Fruit fly (Drosophila melanogaster) whole organism, larva: ENCODE measurements around the gene CG14650.

ENCODE experiments used
- noc ChIP-seq: fragments of 200-800 bp; sonication (Bioruptor generic); optimal IDR thresholded peaks from 3 replicates; lab custom pipeline; 2019; ENCODE audit warnings: missing biosample characterization, mild to moderate bottlenecking, missing genetic modification characterization, moderate library complexity

The CG14650 gene

dm6 chr3R:4468926-4469325 lies 31.7 kb downstream of the CG14650 start:
- TF ChIP-seq noc (tag; lab: Kevin White, UChicago), result no peak

dm6 chr3R:4470695-4471046 lies 33.5 kb downstream of the CG14650 start:
- no peak for TF ChIP-seq noc (tag; lab: Kevin White, UChicago)

- TF ChIP-seq noc (tag; lab: Kevin White, UChicago), result peak; percentile 57
Measured at dm6 chr3R:4471047-4471751, 34.0 kb downstream of the CG14650 start.

- no peak for TF ChIP-seq noc (tag; lab: Kevin White, UChicago)
Measured at dm6 chr3R:4471846-4472693, 34.9 kb downstream of the CG14650 start.

- no peak for TF ChIP-seq noc (tag; lab: Kevin White, UChicago)
Measured at dm6 chr3R:4472694-4472975, 35.4 kb downstream of the CG14650 start.

dm6 chr3R:4475378-4475777 lies 38.2 kb downstream of the CG14650 start:
- no peak for TF ChIP-seq noc (tag; lab: Kevin White, UChicago)

- no peak for TF ChIP-seq noc (tag; lab: Kevin White, UChicago)
Measured at dm6 chr3R:4476004-4476403, 38.8 kb downstream of the CG14650 start.

dm6 chr3R:4478220-4479037 lies 41.2 kb downstream of the CG14650 start:
- peak; percentile 59 for TF ChIP-seq noc (tag; lab: Kevin White, UChicago)

dm6 chr3R:4479038-4479988 lies 42.1 kb downstream of the CG14650 start, which contains the start of gene CG31523:
TSS of gene CG31523 (minus strand) at chr3R:4479207.
- TF ChIP-seq noc (tag; lab: Kevin White, UChicago), result no peak

dm6 chr3R:4480512-4480911 lies 43.3 kb downstream of the CG14650 start, which contains the start of gene sac:
TSS of gene sac (plus strand) at chr3R:4480812.
- TF ChIP-seq noc (tag; lab: Kevin White, UChicago), result no peak

dm6 chr3R:4484999-4485398 lies 47.8 kb downstream of the CG14650 start, which contains the start of gene Fip1:
TSS of gene Fip1 (plus strand) at chr3R:4485008.
- TF ChIP-seq noc (tag; lab: Kevin White, UChicago), result no peak
